Worm (Caenorhabditis elegans): ENCODE measurements around the gene R02C2.1.

The R02C2.1 gene

ce11 chrV:248636-249035 lies 10.6 kb upstream of the R02C2.1 start:
- TF ChIP-seq pqm-1 (tag; optimal IDR thresholded peaks at IDR 0.05) (no peak), dve-1 (tag; optimal IDR thresholded peaks at IDR 0.05) (peak; percentile 65)

ce11 chrV:247576-247975 lies 9.6 kb upstream of the R02C2.1 start:
- TF ChIP-seq nfya-1 (tag; optimal IDR thresholded peaks at IDR 0.05), result peak; percentile 92
- no peak for TF ChIP-seq ceh-48 (tag; optimal IDR thresholded peaks at IDR 0.05)

- TF ChIP-seq npax-4 (tag; optimal IDR thresholded peaks at IDR 0.05), result no peak
These were observed 8.1 kb upstream of the R02C2.1 start, which contains the start of gene kin-34 for ce11 chrV:246097-246496. Gene kin-34, minus strand, starts transcription at chrV:246197.

- TF ChIP-seq madf-2 (tag; optimal IDR thresholded peaks at IDR 0.05), result no peak
- TF ChIP-seq K09A11.1 (tag; optimal IDR thresholded peaks at IDR 0.05; ENCODE audit: insufficient read depth), result no peak
- TF ChIP-seq pqm-1 (tag; optimal IDR thresholded peaks at IDR 0.05), result no peak
- TF ChIP-seq ceh-31 (tag; optimal IDR thresholded peaks at IDR 0.05), result no peak
- TF ChIP-seq ceh-19 (GFP tag; optimal IDR thresholded peaks at IDR 0.05), result no peak
- TF ChIP-seq eyg-1 (tag; optimal IDR thresholded peaks at IDR 0.05), result no peak
- no peak for TF ChIP-seq dmd-4 (tag; optimal IDR thresholded peaks at IDR 0.05; ENCODE audit: borderline replicate concordance)
These were observed 4.5 kb upstream of the R02C2.1 start, which contains the start of gene R02C2.7 for ce11 chrV:242518-242917. Gene R02C2.7, minus strand, starts transcription at chrV:242618.

ce11 chrV:240287-240686 lies 2.3 kb upstream of the R02C2.1 start, which contains the start of gene txt-2:
Gene txt-2, minus strand, starts transcription at chrV:240500.
- no peak for TF ChIP-seq unc-55 (GFP tag; optimal IDR thresholded peaks at IDR 0.05)
- TF ChIP-seq hlh-6 (tag; optimal IDR thresholded peaks at IDR 0.05), result peak; percentile 1
- TF ChIP-seq hlh-13 (GFP tag; optimal IDR thresholded peaks at IDR 0.05), result no peak

- TF ChIP-seq ceh-48 (tag; optimal IDR thresholded peaks at IDR 0.05), result no peak
- no peak for TF ChIP-seq sdc-2 (tag; optimal IDR thresholded peaks at IDR 0.05)
- no peak for TF ChIP-seq C38D4.7 (GFP tag; optimal IDR thresholded peaks at IDR 0.05)
- TF ChIP-seq tbx-2 (tag; optimal IDR thresholded peaks at IDR 0.05), result no peak
- TF ChIP-seq ceh-9 (tag; optimal IDR thresholded peaks at IDR 0.05), result no peak
- no peak for TF ChIP-seq pha-2 (tag; optimal IDR thresholded peaks at IDR 0.05)
- no peak for TF ChIP-seq ceh-2 (tag; optimal IDR thresholded peaks at IDR 0.05)
- no peak for TF ChIP-seq pag-3 (tag; optimal IDR thresholded peaks at IDR 0.05; ENCODE audit: borderline replicate concordance)
- TF ChIP-seq K02D7.2 (tag; optimal IDR thresholded peaks at IDR 0.05), result no peak
- no peak for TF ChIP-seq pat-9 (tag; optimal IDR thresholded peaks at IDR 0.05)
- TF ChIP-seq ceh-45 (GFP tag; IDR thresholded peaks at IDR 0.05), result no peak
- TF ChIP-seq lim-6 (tag; optimal IDR thresholded peaks at IDR 0.05), result no peak
- TF ChIP-seq ceh-34 (tag; optimal IDR thresholded peaks at IDR 0.05), result no peak
- TF ChIP-seq hlh-30 (tag; optimal IDR thresholded peaks at IDR 0.05; ENCODE audit: insufficient read depth), result no peak
- no peak for TF ChIP-seq unc-42 (tag; optimal IDR thresholded peaks at IDR 0.05)
- TF ChIP-seq fkh-6 (tag; optimal IDR thresholded peaks at IDR 0.05), result no peak
These were observed 982 bp downstream of the R02C2.1 start for ce11 chrV:237012-237411.

ce11 chrV:234572-234971 lies 3.4 kb downstream of the R02C2.1 start, which contains the start of gene kin-33:
Gene kin-33, minus strand, starts transcription at chrV:234672.
- TF ChIP-seq lin-11 (tag; optimal IDR thresholded peaks at IDR 0.05) (no peak), pros-1 (tag; optimal IDR thresholded peaks at IDR 0.05) (no peak), pha-2 (tag; optimal IDR thresholded peaks at IDR 0.05) (no peak), zip-5 (tag; optimal IDR thresholded peaks at IDR 0.05) (no peak), C08G9.2 (tag; optimal IDR thresholded peaks at IDR 0.05) (no peak), eyg-1 (tag; optimal IDR thresholded peaks at IDR 0.05) (no peak), K09A11.1 (tag; optimal IDR thresholded peaks at IDR 0.05; ENCODE audit: insufficient read depth) (no peak), pag-3 (tag; optimal IDR thresholded peaks at IDR 0.05; ENCODE audit: borderline replicate concordance) (no peak), dmd-4 (tag; optimal IDR thresholded peaks at IDR 0.05; ENCODE audit: borderline replicate concordance) (no peak), unc-3 (GFP tag; conservative IDR thresholded peaks at IDR 0.05) (no peak), unc-3 (tag; optimal IDR thresholded peaks at IDR 0.05) (no peak), hlh-15 (tag; optimal IDR thresholded peaks at IDR 0.05) (no peak), ceh-2 (tag; optimal IDR thresholded peaks at IDR 0.05) (no peak), mec-3 (tag; optimal IDR thresholded peaks at IDR 0.05; ENCODE audit: borderline replicate concordance) (no peak), sox-4 (tag; optimal IDR thresholded peaks at IDR 0.05) (no peak), tbx-2 (tag; optimal IDR thresholded peaks at IDR 0.05) (no peak)

All from whole organism, late embryonic.